Fruit fly (Drosophila melanogaster) whole organism, wandering third instar larva: Measurements from ENCODE around the gene CG11726.
A peak's percentile ranks its signal among the peaks of the same experiment; 100 is the strongest.

Experiments
- GATAd ChIP-seq: sonication (Bioruptor generic); optimal IDR thresholded peaks from 2 replicates; lab custom pipeline; 2016; ENCODE audit warnings: missing biosample characterization, missing genetic modification characterization
- Mio ChIP-seq: sonication (Bioruptor generic); optimal IDR thresholded peaks from 2 replicates; lab custom pipeline; 2016; ENCODE audit warnings: missing biosample characterization, missing genetic modification characterization
- OdsH ChIP-seq: fragments of 200-800 bp; sonication (Bioruptor generic); optimal IDR thresholded peaks from 2 replicates; lab custom pipeline; 2016; ENCODE audit warnings: missing biosample characterization, mild to moderate bottlenecking, missing genetic modification characterization
- psq ChIP-seq: fragments of 200-800 bp; sonication (Bioruptor generic); optimal IDR thresholded peaks from 3 replicates; lab custom pipeline; 2017; ENCODE audit warnings: missing biosample characterization, mild to moderate bottlenecking, missing genetic modification characterization, moderate library complexity

- TF ChIP-seq OdsH (GFP tag; lab: Kevin White, UChicago): no peak
- peak; percentile 25 for TF ChIP-seq psq (GFP tag; lab: Kevin White, UChicago)
- TF ChIP-seq Mio (GFP tag; lab: Kevin White, UChicago): no peak
- no peak for TF ChIP-seq GATAd
Observed at dm6 chr3L:11381126-11381940, 13.2 kb upstream of the CG11726 start.
